Worm (Caenorhabditis elegans) whole organism, late embryonic: ENCODE data around the gene F21D12.3.

Experiments used
- C08G9.2 ChIP-seq: sonication (generic microtip); optimal IDR thresholded peaks from 2 replicates; lab custom pipeline; 2016; ENCODE audit warnings: mild to moderate bottlenecking, missing genetic modification characterization, moderate library complexity, missing compliant biosample characterization
- C38D4.7 ChIP-seq: fragments of 200-800 bp; sonication (Bioruptor generic); optimal IDR thresholded peaks from 2 replicates; lab custom pipeline; 2018; ENCODE audit warnings: mild to moderate bottlenecking, missing genetic modification characterization, moderate library complexity, missing compliant biosample characterization
- F13H6.1 ChIP-seq: sonication (generic microtip); optimal IDR thresholded peaks from 2 replicates; lab custom pipeline; 2016; ENCODE audit warnings: missing genetic modification characterization, missing compliant biosample characterization
- K09A11.1 ChIP-seq: sonication (generic microtip); optimal IDR thresholded peaks from 2 replicates; lab custom pipeline; 2017; ENCODE audit warnings: antibody characterized with exemption, mild to moderate bottlenecking, missing genetic modification characterization, missing compliant biosample characterization; ENCODE audit not compliant: insufficient read depth
- ceh-19 ChIP-seq: fragments of 200-800 bp; sonication (Bioruptor generic); optimal IDR thresholded peaks from 2 replicates; lab custom pipeline; 2018; ENCODE audit warnings: mild to moderate bottlenecking, missing genetic modification characterization, missing compliant biosample characterization
- ceh-31 ChIP-seq: sonication (generic microtip); optimal IDR thresholded peaks from 2 replicates; lab custom pipeline; 2016; ENCODE audit warnings: missing genetic modification characterization, missing compliant biosample characterization
- ceh-34 ChIP-seq: sonication (generic microtip); optimal IDR thresholded peaks from 2 replicates; lab custom pipeline; 2016; ENCODE audit warnings: mild to moderate bottlenecking, missing genetic modification characterization, missing compliant biosample characterization
- ceh-45 ChIP-seq: fragments of 200-800 bp; sonication (Bioruptor generic); IDR thresholded peaks from 2 replicates; pipeline ENCODE4 v1.3.6; 2022; ENCODE audit warnings: missing genetic modification reagents, missing genetic modification characterization, missing compliant biosample characterization
- ceh-48 ChIP-seq: sonication (generic microtip); optimal IDR thresholded peaks from 2 replicates; lab custom pipeline; 2016; ENCODE audit warnings: missing genetic modification characterization, inconsistent platforms, missing compliant biosample characterization
- ceh-6 ChIP-seq: fragments of 200-800 bp; sonication (Bioruptor generic); optimal IDR thresholded peaks from 2 replicates; lab custom pipeline; 2018; ENCODE audit warnings: mild to moderate bottlenecking, missing genetic modification characterization, missing compliant biosample characterization
- che-1 ChIP-seq: sonication (generic microtip); optimal IDR thresholded peaks from 2 replicates; lab custom pipeline; 2016; ENCODE audit warnings: mild to moderate bottlenecking, missing genetic modification characterization, missing compliant biosample characterization
- dve-1 ChIP-seq: sonication (generic microtip); optimal IDR thresholded peaks from 2 replicates; lab custom pipeline; 2017; ENCODE audit warnings: antibody characterized with exemption, mild to moderate bottlenecking, missing genetic modification characterization, missing compliant biosample characterization
- ets-4 ChIP-seq: sonication (generic microtip); optimal IDR thresholded peaks from 2 replicates; lab custom pipeline; 2016; ENCODE audit warnings: missing genetic modification characterization, missing compliant biosample characterization
- eyg-1 ChIP-seq: sonication (generic microtip); optimal IDR thresholded peaks from 2 replicates; lab custom pipeline; 2016; ENCODE audit warnings: missing genotype, missing genetic modification characterization, missing compliant biosample characterization
- fax-1 ChIP-seq: sonication (generic microtip); optimal IDR thresholded peaks from 2 replicates; lab custom pipeline; 2016; ENCODE audit warnings: missing genotype, missing genetic modification characterization, missing compliant biosample characterization
- fkh-10 ChIP-seq: fragments of 150-350 bp; optimal IDR thresholded peaks from 2 replicates; lab custom pipeline; 2014; ENCODE audit warnings: missing biosample characterization, missing genetic modification reagents, missing genetic modification characterization
- fkh-6 ChIP-seq: sonication (generic microtip); optimal IDR thresholded peaks from 2 replicates; lab custom pipeline; 2016; ENCODE audit warnings: missing genetic modification characterization, missing compliant biosample characterization
- gmeb-2 ChIP-seq: sonication (generic microtip); optimal IDR thresholded peaks from 2 replicates; lab custom pipeline; 2016; ENCODE audit warnings: missing genetic modification characterization, inconsistent platforms, missing compliant biosample characterization
- hlh-13 ChIP-seq: fragments of 200-800 bp; sonication (Bioruptor generic); optimal IDR thresholded peaks from 2 replicates; lab custom pipeline; 2018; ENCODE audit warnings: mild to moderate bottlenecking, missing genetic modification characterization, missing compliant biosample characterization
- hlh-30 ChIP-seq: sonication (generic microtip); optimal IDR thresholded peaks from 2 replicates; lab custom pipeline; 2017; ENCODE audit warnings: antibody characterized with exemption, missing genetic modification characterization, missing compliant biosample characterization; ENCODE audit not compliant: insufficient read depth
- hlh-8 ChIP-seq: sonication (generic microtip); optimal IDR thresholded peaks from 2 replicates; lab custom pipeline; 2016; ENCODE audit warnings: missing genotype, missing genetic modification characterization, missing compliant biosample characterization
- lin-11 ChIP-seq: fragments of 200-800 bp; sonication (Bioruptor generic); optimal IDR thresholded peaks from 2 replicates; lab custom pipeline; 2018; ENCODE audit warnings: mild to moderate bottlenecking, missing genetic modification characterization, missing compliant biosample characterization
- mec-3 ChIP-seq: sonication (generic microtip); optimal IDR thresholded peaks from 2 replicates; lab custom pipeline; 2016; ENCODE audit warnings: borderline replicate concordance, missing genetic modification characterization, missing compliant biosample characterization
- pag-3 ChIP-seq: sonication (generic microtip); optimal IDR thresholded peaks from 2 replicates; lab custom pipeline; 2016; ENCODE audit warnings: missing compliant biosample characterization, missing genetic modification characterization, borderline replicate concordance
- pax-1 ChIP-seq: fragments of 150-350 bp; optimal IDR thresholded peaks from 2 replicates; lab custom pipeline; 2014; ENCODE audit warnings: missing biosample characterization, missing genetic modification characterization
- pha-4 ChIP-seq: fragments of 150-350 bp; optimal IDR thresholded peaks from 2 replicates; lab custom pipeline; 2018; ENCODE audit warnings: missing biosample characterization, missing genetic modification reagents, missing genetic modification characterization
- pros-1 ChIP-seq: fragments of 150-350 bp; optimal IDR thresholded peaks from 2 replicates; lab custom pipeline; 2014; ENCODE audit warnings: missing biosample characterization, missing genetic modification reagents, missing genetic modification characterization
- unc-42 ChIP-seq: sonication (generic microtip); optimal IDR thresholded peaks from 2 replicates; lab custom pipeline; 2016; ENCODE audit warnings: missing genotype, missing genetic modification characterization, missing compliant biosample characterization
- unc-86 ChIP-seq: sonication (generic microtip); optimal IDR thresholded peaks from 2 replicates; lab custom pipeline; 2016; ENCODE audit warnings: missing genetic modification characterization, missing compliant biosample characterization

The F21D12.3 gene

ce11 chrII:7301670-7302151 is 22.1 kb downstream of the F21D12.3 start, which contains the start of gene cul-4 (continued):
- no peak for TF ChIP-seq ets-4 (tag; lab: Kevin White, UChicago)
- no peak for TF ChIP-seq dve-1 (tag; lab: Kevin White, UChicago)
- TF ChIP-seq unc-86 (tag; lab: Kevin White, UChicago), result no peak
- TF ChIP-seq pag-3 (tag; lab: Kevin White, UChicago), result no peak
- peak; percentile 10 for TF ChIP-seq ceh-31 (tag; lab: Kevin White, UChicago)
- TF ChIP-seq fkh-6 (tag; lab: Kevin White, UChicago), result no peak
- TF ChIP-seq pha-4 (tag; lab: Kevin White, UChicago), result no peak
- TF ChIP-seq ceh-45, result no peak
- TF ChIP-seq che-1 (tag; lab: Kevin White, UChicago), result no peak
- TF ChIP-seq eyg-1, result no peak
- TF ChIP-seq K09A11.1 (tag; lab: Kevin White, UChicago), result no peak
- TF ChIP-seq mec-3, result no peak
- no peak for TF ChIP-seq ceh-48 (tag; lab: Kevin White, UChicago)
- no peak for TF ChIP-seq unc-42 (tag; lab: Kevin White, UChicago)
- no peak for TF ChIP-seq fkh-10 (GFP tag; lab: Kevin White, UChicago)
- TF ChIP-seq hlh-13 (GFP tag; lab: Kevin White, UChicago), result no peak
- TF ChIP-seq, all 69 proteins: peak for 5

ce11 chrII:7299042-7299441 is 24.8 kb downstream of the F21D12.3 start, which contains the start of gene C30G12.1:
C30G12.1 (plus strand) TSS chrII:7299342.
- TF ChIP-seq ceh-34 (tag; lab: Kevin White, UChicago) (peak; percentile 68), ceh-48 (tag; lab: Kevin White, UChicago) (no peak), C08G9.2 (no peak), fkh-10 (GFP tag; lab: Kevin White, UChicago) (no peak), ceh-19 (no peak)
- TF ChIP-seq, all 69 proteins: peak for 1

ce11 chrII:7298197-7298682 is 25.6 kb downstream of the F21D12.3 start, which contains the start of gene puf-8:
puf-8 (minus strand) TSS chrII:7298247.
- TF ChIP-seq lin-11 (tag; lab: Kevin White, UChicago) (no peak), hlh-30 (tag; lab: Kevin White, UChicago) (no peak)

- TF ChIP-seq gmeb-2 (tag; lab: Kevin White, UChicago) (no peak), F13H6.1 (tag; lab: Kevin White, UChicago) (no peak), fax-1 (no peak), fkh-6 (tag; lab: Kevin White, UChicago) (no peak), C38D4.7 (GFP tag; lab: Kevin White, UChicago) (no peak), lin-11 (tag; lab: Kevin White, UChicago) (no peak)
Observed at ce11 chrII:7295917-7296316, 27.9 kb downstream of the F21D12.3 start, which contains the start of gene C30G12.6. C30G12.6 (minus strand) TSS chrII:7296017.

ce11 chrII:7289923-7290476 is 33.8 kb downstream of the F21D12.3 start, which contains the start of gene C30G12.2:
C30G12.2 (plus strand) TSS chrII:7290426.
- TF ChIP-seq hlh-30 (tag; lab: Kevin White, UChicago) (no peak), hlh-8 (tag; lab: Kevin White, UChicago) (no peak), ceh-6 (no peak), pros-1 (no peak), C08G9.2 (no peak)

ce11 chrII:7287709-7288108 is 36.1 kb downstream of the F21D12.3 start:
- TF ChIP-seq fkh-10 (GFP tag; lab: Kevin White, UChicago), result no peak
- no peak for TF ChIP-seq C08G9.2
- TF ChIP-seq unc-42 (tag; lab: Kevin White, UChicago), result no peak
- TF ChIP-seq pax-1 (tag; lab: Kevin White, UChicago), result no peak
- TF ChIP-seq unc-86 (tag; lab: Kevin White, UChicago), result no peak
